Worm (Caenorhabditis elegans) whole organism, L4 larva: ENCODE data around the gene M04B2.6.
A peak's percentile ranks its signal among the peaks of the same experiment; 100 is the strongest.

Experiments
- F49E8.2 ChIP-seq: sonication (generic microtip); optimal IDR thresholded peaks from 2 replicates; lab custom pipeline; 2016; ENCODE audit warnings: missing compliant biosample characterization, mild to moderate bottlenecking, missing genetic modification characterization, borderline replicate concordance
- Y5F2A.4 ChIP-seq: fragments of 200-800 bp; sonication (Bioruptor generic); optimal IDR thresholded peaks from 2 replicates; lab custom pipeline; 2018; ENCODE audit warnings: mild to moderate bottlenecking, missing genetic modification characterization, missing compliant biosample characterization
- ZK337.2 ChIP-seq: fragments of 200-800 bp; sonication (Bioruptor generic); IDR thresholded peaks from 2 replicates; pipeline ENCODE4 v1.3.6; 2022; ENCODE audit warnings: missing genetic modification reagents, missing genetic modification characterization, missing compliant biosample characterization
- aha-1 ChIP-seq: fragments of 150-350 bp; peaks from one replicate; lab custom pipeline; 2014; ENCODE audit warnings: missing biosample characterization, missing genetic modification characterization
- attf-4 ChIP-seq: sonication (generic microtip); optimal IDR thresholded peaks from 3 replicates; lab custom pipeline; 2017; ENCODE audit warnings: missing biosample characterization, missing genetic modification characterization
- ceh-82 ChIP-seq: sonication (generic microtip); optimal IDR thresholded peaks from 2 replicates; lab custom pipeline; 2017; ENCODE audit warnings: missing biosample characterization, missing genetic modification characterization
- cey-2 ChIP-seq: sonication (generic microtip); optimal IDR thresholded peaks from 3 replicates; lab custom pipeline; 2017; ENCODE audit warnings: missing genetic modification characterization, mild to moderate bottlenecking, missing compliant biosample characterization, antibody characterized with exemption, borderline replicate concordance; ENCODE audit not compliant: insufficient read depth
- daf-16 ChIP-seq, 3 experiments: sonication (generic microtip); optimal IDR thresholded peaks; 2 replicates each; lab custom pipeline; 2016 to 2017; ENCODE audit warnings: missing genetic modification characterization in 3 of 3, missing genetic modification reagents in 3 of 3, mild to moderate bottlenecking in 2 of 3, missing compliant biosample characterization in 2 of 3, missing biosample characterization in 1 of 3, moderate library complexity in 1 of 3
- dmd-6 ChIP-seq: fragments of 200-800 bp; sonication (Bioruptor generic); IDR thresholded peaks from 2 replicates; pipeline ENCODE4 v1.3.6; 2022; ENCODE audit warnings: missing genetic modification reagents, missing genetic modification characterization, missing compliant biosample characterization
- dmd-8 ChIP-seq: fragments of 200-800 bp; sonication (Bioruptor generic); IDR thresholded peaks from 2 replicates; pipeline ENCODE4 v1.3.6; 2022; ENCODE audit warnings: missing genetic modification characterization, missing compliant biosample characterization
- dpl-1 ChIP-seq: fragments of 150-350 bp; optimal IDR thresholded peaks from 2 replicates; lab custom pipeline; 2014; ENCODE audit warnings: missing biosample characterization, missing genetic modification reagents, missing genetic modification characterization
- dve-1 ChIP-seq: sonication (generic microtip); optimal IDR thresholded peaks from 2 replicates; lab custom pipeline; 2017; ENCODE audit warnings: antibody characterized with exemption, mild to moderate bottlenecking, missing genetic modification characterization, missing compliant biosample characterization; ENCODE audit not compliant: insufficient read depth
- egl-27 ChIP-seq: sonication (generic microtip); optimal IDR thresholded peaks from 3 replicates; lab custom pipeline; 2017; ENCODE audit warnings: missing biosample characterization, missing genetic modification reagents, missing genetic modification characterization
- fos-1 ChIP-seq: fragments of 150-350 bp; optimal IDR thresholded peaks from 2 replicates; lab custom pipeline; 2014; ENCODE audit warnings: missing biosample characterization, missing genetic modification characterization
- gei-8 ChIP-seq: fragments of 200-800 bp; sonication (Bioruptor generic); optimal IDR thresholded peaks from 2 replicates; lab custom pipeline; 2018; ENCODE audit warnings: mild to moderate bottlenecking, missing genetic modification characterization, missing compliant biosample characterization
- hlh-11 ChIP-seq: fragments of 200-800 bp; sonication (Bioruptor generic); optimal IDR thresholded peaks from 2 replicates; lab custom pipeline; 2018; ENCODE audit warnings: mild to moderate bottlenecking, missing genetic modification characterization, missing compliant biosample characterization
- hlh-30 ChIP-seq: sonication (generic microtip); optimal IDR thresholded peaks from 2 replicates; lab custom pipeline; 2017; ENCODE audit warnings: antibody characterized with exemption, mild to moderate bottlenecking, missing genetic modification characterization, missing compliant biosample characterization; ENCODE audit not compliant: insufficient read depth
- hmg-1.1 ChIP-seq: fragments of 200-800 bp; sonication (Bioruptor generic); IDR thresholded peaks from 2 replicates; pipeline ENCODE4 v1.3.6; 2022; ENCODE audit warnings: missing genetic modification reagents, missing genetic modification characterization, missing compliant biosample characterization
- lin-1 ChIP-seq: fragments of 200-800 bp; sonication (Bioruptor generic); IDR thresholded peaks from 2 replicates; pipeline ENCODE4 v1.3.6; 2022; ENCODE audit warnings: missing genetic modification reagents, missing genetic modification characterization, missing compliant biosample characterization
- lin-38 ChIP-seq: fragments of 200-800 bp; sonication (Bioruptor generic); IDR thresholded peaks from 2 replicates; pipeline ENCODE4 v1.3.6; 2022; ENCODE audit warnings: missing genetic modification reagents, missing genetic modification characterization, missing compliant biosample characterization
- lsy-2 ChIP-seq, 2 experiments: fragments of 150-350 bp in 1 of 2; sonication (generic microtip) in 1 of 2; optimal IDR thresholded peaks; 2 replicates each; lab custom pipeline; 2014 to 2017; ENCODE audit warnings: missing biosample characterization in 2 of 2, missing genetic modification characterization in 2 of 2
- madf-5 ChIP-seq, 2 experiments: fragments of 200-800 bp; sonication (Bioruptor generic); IDR thresholded peaks; 2 replicates each; pipeline ENCODE4 v1.3.6; 2022; ENCODE audit warnings: missing compliant biosample characterization in 2 of 2, missing genetic modification characterization in 2 of 2
- mdl-1 ChIP-seq, 2 experiments: fragments of 150-350 bp in 1 of 2; sonication (generic microtip) in 1 of 2; optimal IDR thresholded peaks; 2 replicates each; lab custom pipeline; 2014 to 2017; ENCODE audit warnings: missing biosample characterization in 2 of 2, missing genetic modification characterization in 2 of 2
- mep-1 ChIP-seq: fragments of 150-350 bp; sonication (generic microtip); optimal IDR thresholded peaks from 3 replicates; lab custom pipeline; 2014; ENCODE audit warnings: missing biosample characterization, missing genetic modification characterization
- mes-2 ChIP-seq: sonication (generic microtip); optimal IDR thresholded peaks from 2 replicates; lab custom pipeline; 2016; ENCODE audit warnings: missing genotype, mild to moderate bottlenecking, missing genetic modification characterization, missing compliant biosample characterization; ENCODE audit not compliant: poor library complexity, severe bottlenecking
- mxl-3 ChIP-seq: fragments of 200-800 bp; sonication (Bioruptor generic); optimal IDR thresholded peaks from 2 replicates; lab custom pipeline; 2018; ENCODE audit warnings: mild to moderate bottlenecking, missing genetic modification characterization, missing compliant biosample characterization
- nhr-10 ChIP-seq: fragments of 150-350 bp; optimal IDR thresholded peaks from 2 replicates; lab custom pipeline; 2014; ENCODE audit warnings: missing biosample characterization, missing genetic modification characterization
- nhr-11 ChIP-seq: fragments of 150-350 bp; optimal IDR thresholded peaks from 2 replicates; lab custom pipeline; 2014; ENCODE audit warnings: missing biosample characterization, missing genetic modification characterization
- nhr-237 ChIP-seq: sonication (generic microtip); optimal IDR thresholded peaks from 2 replicates; lab custom pipeline; 2017; ENCODE audit warnings: missing biosample characterization, missing genetic modification characterization
- nhr-25 ChIP-seq: sonication (generic microtip); optimal IDR thresholded peaks from 2 replicates; lab custom pipeline; 2017; ENCODE audit warnings: missing genetic modification characterization, mild to moderate bottlenecking, missing compliant biosample characterization, antibody characterized with exemption, moderate library complexity, borderline replicate concordance; ENCODE audit not compliant: insufficient read depth
- nhr-28 ChIP-seq: fragments of 150-350 bp; optimal IDR thresholded peaks from 2 replicates; lab custom pipeline; 2014; ENCODE audit warnings: missing biosample characterization, missing genetic modification characterization
- nhr-6 ChIP-seq: fragments of 150-350 bp; optimal IDR thresholded peaks from 2 replicates; lab custom pipeline; 2014; ENCODE audit warnings: missing biosample characterization, missing genetic modification characterization
- nhr-77 ChIP-seq: fragments of 150-350 bp; optimal IDR thresholded peaks from 2 replicates; lab custom pipeline; 2014; ENCODE audit warnings: missing biosample characterization, missing genetic modification characterization
- pqm-1 ChIP-seq: sonication (generic microtip); optimal IDR thresholded peaks from 2 replicates; lab custom pipeline; 2017; ENCODE audit warnings: missing biosample characterization, missing genetic modification characterization
- rbr-2 ChIP-seq: sonication (generic microtip); optimal IDR thresholded peaks from 2 replicates; lab custom pipeline; 2016; ENCODE audit warnings: missing genotype, missing genetic modification characterization, missing compliant biosample characterization
- spr-1 ChIP-seq: sonication (generic microtip); optimal IDR thresholded peaks from 2 replicates; lab custom pipeline; 2016; ENCODE audit warnings: mild to moderate bottlenecking, missing genetic modification characterization, missing compliant biosample characterization
- tag-97 ChIP-seq: fragments of 200-800 bp; sonication (Bioruptor generic); IDR thresholded peaks from 2 replicates; pipeline ENCODE4 v1.3.6; 2022; ENCODE audit warnings: missing genetic modification characterization, missing compliant biosample characterization
- tra-1 ChIP-seq: fragments of 200-800 bp; sonication (Bioruptor generic); IDR thresholded peaks from 2 replicates; pipeline ENCODE4 v1.3.6; 2022; ENCODE audit warnings: missing genetic modification reagents, missing genetic modification characterization, missing compliant biosample characterization
- unc-62 ChIP-seq, 3 experiments: fragments of 150-350 bp in 1 of 3; sonication (generic microtip); optimal IDR thresholded peaks in 2 of 3; peaks in 1 of 3; 1 replicate in 1 of 3; 2 replicates in 2 of 3; lab custom pipeline; 2014 to 2017; ENCODE audit warnings: missing biosample characterization in 3 of 3, missing genetic modification characterization in 3 of 3, missing genetic modification reagents in 3 of 3, missing genotype in 1 of 3
- zag-1 ChIP-seq: fragments of 150-350 bp; optimal IDR thresholded peaks from 2 replicates; lab custom pipeline; 2014; ENCODE audit warnings: missing biosample characterization, missing genetic modification characterization
- zfp-3 ChIP-seq: fragments of 200-800 bp; sonication (Bioruptor generic); conservative IDR thresholded peaks from 2 replicates; pipeline ENCODE4 v1.3.6; 2022; ENCODE audit warnings: missing genetic modification reagents, missing genetic modification characterization, missing compliant biosample characterization
- ztf-11 ChIP-seq: fragments of 150-350 bp; optimal IDR thresholded peaks from 2 replicates; lab custom pipeline; 2014; ENCODE audit warnings: missing biosample characterization, missing genetic modification characterization
- ztf-7 ChIP-seq: fragments of 150-350 bp; optimal IDR thresholded peaks from 2 replicates; lab custom pipeline; 2014; ENCODE audit warnings: missing biosample characterization, missing genetic modification characterization

M04B2.6 gene

ce11 chrIV:11489610-11490339, 20.8 kb downstream of the M04B2.6 start:
- 0 out of 2 replicates have a peak, but pooled peaks have one; percentile 24 for TF ChIP-seq lin-1 (GFP tag; lab: Robert Waterston, UW)
- no peak for TF ChIP-seq ztf-11 (tag; lab: Kevin White, UChicago)
- peak in 1 of 2 experiments; percentile 95 for TF ChIP-seq unc-62 (GFP tag; optimal IDR thresholded peaks at IDR 0.05 in 1 of 2; lab: Kevin White, UChicago)
- no peak for TF ChIP-seq unc-62 (tag; optimal IDR thresholded peaks at IDR 0.05; lab: Kevin White, UChicago)
- TF ChIP-seq nhr-28, result peak; percentile 41
- TF ChIP-seq hlh-30 (tag; lab: Kevin White, UChicago), result peak; percentile 77
- TF ChIP-seq mdl-1 (tag; optimal IDR thresholded peaks at IDR 0.05; lab: Kevin White, UChicago), result peak; percentile 1 to 64
- peak; percentile 52 for TF ChIP-seq mxl-3
- peak in 1 of 2 experiments; percentile 46 for TF ChIP-seq daf-16 (GFP tag; optimal IDR thresholded peaks at IDR 0.05; lab: Kevin White, UChicago)
- TF ChIP-seq daf-16 (tag; optimal IDR thresholded peaks at IDR 0.05; lab: Kevin White, UChicago), result no peak
- peak; percentile 51 for TF ChIP-seq nhr-11 (tag; lab: Kevin White, UChicago)
- peak; percentile 33 for TF ChIP-seq dve-1 (tag; lab: Kevin White, UChicago)
- TF ChIP-seq nhr-25 (tag; lab: Kevin White, UChicago), result peak; percentile 66
- peak; percentile 88 for TF ChIP-seq aha-1 (tag; lab: Kevin White, UChicago)
- peak; percentile 16 for TF ChIP-seq dpl-1 (GFP tag; lab: Kevin White, UChicago)
- 0 out of 2 replicates have a peak, but pooled peaks have one; percentile 18 for TF ChIP-seq hmg-1.1 (GFP tag; lab: Robert Waterston, UW)
- TF ChIP-seq spr-1 (tag; lab: Kevin White, UChicago), result no peak
- peak; percentile 69 for TF ChIP-seq mep-1
- no peak for TF ChIP-seq madf-5 (GFP tag; IDR thresholded peaks at IDR 0.05; lab: Robert Waterston, UW)
- TF ChIP-seq nhr-237 (tag; lab: Kevin White, UChicago), result no peak
- peak in 1 of 2 experiments; percentile 51 for TF ChIP-seq lsy-2 (tag; optimal IDR thresholded peaks at IDR 0.05; lab: Kevin White, UChicago)
- no peak for TF ChIP-seq gei-8
- TF ChIP-seq hlh-11 (tag; lab: Kevin White, UChicago), result peak; percentile 49
- peak; percentile 32; the same call in 1 of the 2 replicates for TF ChIP-seq dmd-6
- TF ChIP-seq lin-38 (GFP tag; lab: Robert Waterston, UW), result peak; percentile 22; the same call in 1 of the 2 replicates

DNA sequence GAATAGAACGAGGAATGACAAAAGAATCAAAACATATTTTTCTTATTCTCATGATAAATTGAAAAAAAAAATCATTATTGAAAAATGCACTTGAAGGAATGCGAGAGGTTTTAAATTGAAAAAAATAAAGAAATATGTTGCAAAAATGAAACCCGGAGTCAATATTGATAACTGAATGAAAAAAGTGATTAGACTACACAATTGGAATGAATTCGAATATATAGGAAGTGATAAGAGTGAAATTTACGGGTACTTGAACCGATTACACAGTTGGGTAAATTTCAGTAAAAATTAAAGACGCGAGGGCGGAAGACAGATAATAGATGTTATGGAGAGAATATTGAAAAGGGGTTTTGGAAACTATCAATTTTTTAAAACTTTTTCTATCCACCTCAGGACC, 21.5 kb downstream of the M04B2.6 start:
- TF ChIP-seq ZK337.2 (no peak), fos-1 (tag; lab: Kevin White, UChicago) (no peak), tag-97 (no peak), nhr-28 (peak; percentile 72), daf-16 (GFP tag; optimal IDR thresholded peaks at IDR 0.05; lab: Kevin White, UChicago) (no peak), daf-16 (tag; optimal IDR thresholded peaks at IDR 0.05; lab: Kevin White, UChicago) (peak; percentile 39), lin-38 (GFP tag; lab: Robert Waterston, UW) (no peak), rbr-2 (tag; lab: Kevin White, UChicago) (no peak), nhr-77 (tag; lab: Kevin White, UChicago) (no peak), pqm-1 (peak; percentile 81)

DNA sequence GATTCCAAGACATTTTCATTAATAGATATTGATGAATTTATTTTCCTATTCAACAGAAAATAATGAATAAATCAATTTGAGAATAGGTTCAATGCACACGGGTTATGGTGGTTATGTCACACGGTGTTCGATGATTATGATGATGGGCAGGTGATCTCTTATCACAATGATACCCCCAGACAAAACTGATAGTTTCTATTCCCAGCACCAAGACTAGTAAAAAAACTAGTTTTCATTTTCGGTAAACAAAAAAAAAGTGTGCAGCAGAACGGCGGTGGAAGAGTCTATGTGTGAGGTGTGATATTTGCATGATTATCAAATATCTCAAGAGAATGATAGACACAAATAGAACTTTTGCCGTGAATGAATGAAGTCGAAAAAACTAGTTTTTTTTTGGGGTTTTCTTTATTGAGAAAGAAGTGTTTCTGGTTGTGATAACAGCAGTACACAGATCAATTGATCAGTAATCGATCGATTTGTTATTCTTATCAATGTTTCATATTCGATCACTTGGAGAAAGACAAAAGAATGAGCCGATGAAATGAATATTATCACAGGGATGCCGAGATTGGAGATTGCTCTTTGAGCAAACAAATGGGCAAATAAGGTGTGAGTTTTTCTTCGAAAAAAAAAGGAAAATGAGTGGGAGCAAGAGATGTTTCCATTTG, 22.5 kb downstream of the M04B2.6 start:
- TF ChIP-seq zag-1 (no peak), egl-27 (tag; lab: Kevin White, UChicago) (no peak), ceh-82 (tag; lab: Kevin White, UChicago) (no peak), nhr-77 (tag; lab: Kevin White, UChicago) (no peak), mdl-1 (tag; optimal IDR thresholded peaks at IDR 0.05; lab: Kevin White, UChicago) (peak in 1 of 2 experiments; percentile 7), Y5F2A.4 (no peak), nhr-28 (peak; percentile 42), tra-1 (GFP tag; lab: Robert Waterston, UW) (0 out of 2 replicates have a peak, but pooled peaks have one; percentile 8), ztf-7 (tag; lab: Kevin White, UChicago) (no peak), zfp-3 (GFP tag; lab: Robert Waterston, UW) (no peak), dmd-8 (no peak), attf-4 (no peak), nhr-10 (peak; percentile 3), F49E8.2 (tag; lab: Kevin White, UChicago) (no peak), nhr-237 (tag; lab: Kevin White, UChicago) (no peak), dve-1 (tag; lab: Kevin White, UChicago) (peak; percentile 10), mes-2 (tag; lab: Kevin White, UChicago) (peak; percentile 9), cey-2 (no peak), nhr-6 (tag; lab: Kevin White, UChicago) (peak; percentile 16)
